Worm (Caenorhabditis elegans) whole organism, mixed stage, embryonic: ENCODE results near the gene mrps-18.C.
A peak's percentile ranks its signal among the peaks of the same experiment; 100 is the strongest.

ENCODE experiments used
- M03D4.4 ChIP-seq: sonication (generic microtip); optimal IDR thresholded peaks from 2 replicates; lab custom pipeline; 2017; ENCODE audit warnings: mild to moderate bottlenecking, missing genetic modification characterization, missing compliant biosample characterization
- bed-3 ChIP-seq: fragments of 200-800 bp; sonication (Bioruptor generic); optimal IDR thresholded peaks from 3 replicates; lab custom pipeline; 2018; ENCODE audit warnings: mild to moderate bottlenecking, missing genetic modification characterization, moderate library complexity, missing compliant biosample characterization
- blmp-1 ChIP-seq: fragments of 150-350 bp; optimal IDR thresholded peaks from 2 replicates; lab custom pipeline; 2014; ENCODE audit warnings: missing biosample characterization, missing genetic modification characterization
- ces-1 ChIP-seq: fragments of 150-350 bp; optimal IDR thresholded peaks from 2 replicates; lab custom pipeline; 2014; ENCODE audit warnings: missing biosample characterization, missing genetic modification reagents, missing genetic modification characterization
- cnd-1 ChIP-seq: fragments of 200-800 bp; sonication (Bioruptor generic); optimal IDR thresholded peaks from 2 replicates; lab custom pipeline; 2018; ENCODE audit warnings: mild to moderate bottlenecking, missing genetic modification characterization, missing compliant biosample characterization
- drap-1 ChIP-seq: fragments of 200-800 bp; sonication (Bioruptor generic); optimal IDR thresholded peaks from 3 replicates; lab custom pipeline; 2018; ENCODE audit warnings: mild to moderate bottlenecking, missing genetic modification characterization, missing compliant biosample characterization
- elt-1 ChIP-seq: sonication (generic microtip); optimal IDR thresholded peaks from 2 replicates; lab custom pipeline; 2017; ENCODE audit warnings: missing genetic modification characterization, mild to moderate bottlenecking, missing compliant biosample characterization, antibody characterized with exemption, moderate library complexity, borderline replicate concordance; ENCODE audit not compliant: insufficient read depth
- elt-3 ChIP-seq: fragments of 150-350 bp; optimal IDR thresholded peaks from 2 replicates; lab custom pipeline; 2014; ENCODE audit warnings: missing biosample characterization, missing genetic modification characterization
- flh-1 ChIP-seq: fragments of 200-800 bp; sonication (Bioruptor generic); optimal IDR thresholded peaks from 2 replicates; lab custom pipeline; 2018; ENCODE audit warnings: mild to moderate bottlenecking, missing genetic modification characterization, moderate library complexity, missing compliant biosample characterization
- ham-2 ChIP-seq: fragments of 200-800 bp; sonication (Bioruptor generic); optimal IDR thresholded peaks from 2 replicates; lab custom pipeline; 2018; ENCODE audit warnings: mild to moderate bottlenecking, missing genetic modification characterization, missing compliant biosample characterization
- hlh-1 ChIP-seq: fragments of 150-350 bp; optimal IDR thresholded peaks from 2 replicates; lab custom pipeline; 2014; ENCODE audit warnings: missing biosample characterization, missing genetic modification reagents, missing genetic modification characterization
- lin-13 ChIP-seq: fragments of 150-350 bp; optimal IDR thresholded peaks from 2 replicates; lab custom pipeline; 2014; ENCODE audit warnings: missing biosample characterization, missing genetic modification characterization
- lin-32 ChIP-seq: fragments of 200-800 bp; sonication (Bioruptor generic); optimal IDR thresholded peaks from 2 replicates; lab custom pipeline; 2018; ENCODE audit warnings: mild to moderate bottlenecking, missing genetic modification characterization, missing compliant biosample characterization
- lsy-2 ChIP-seq: fragments of 150-350 bp; optimal IDR thresholded peaks from 2 replicates; lab custom pipeline; 2014; ENCODE audit warnings: missing biosample characterization, missing genetic modification characterization
- mab-5 ChIP-seq: fragments of 150-350 bp; optimal IDR thresholded peaks from 2 replicates; lab custom pipeline; 2014; ENCODE audit warnings: missing biosample characterization, missing genetic modification characterization
- mep-1 ChIP-seq: fragments of 150-350 bp; optimal IDR thresholded peaks from 2 replicates; lab custom pipeline; 2017; ENCODE audit warnings: missing biosample characterization, missing genetic modification reagents, missing genetic modification characterization, inconsistent platforms
- mls-2 ChIP-seq: sonication (generic microtip); optimal IDR thresholded peaks from 2 replicates; lab custom pipeline; 2016; ENCODE audit warnings: mild to moderate bottlenecking, missing genetic modification characterization, moderate library complexity, missing compliant biosample characterization
- nhr-12 ChIP-seq: fragments of 150-350 bp; optimal IDR thresholded peaks from 2 replicates; lab custom pipeline; 2014; ENCODE audit warnings: missing biosample characterization, missing genetic modification characterization
- nhr-237 ChIP-seq: fragments of 150-350 bp; optimal IDR thresholded peaks from 2 replicates; lab custom pipeline; 2014; ENCODE audit warnings: missing biosample characterization, missing genetic modification characterization
- nhr-28 ChIP-seq: fragments of 150-350 bp; optimal IDR thresholded peaks from 2 replicates; lab custom pipeline; 2014; ENCODE audit warnings: missing biosample characterization, missing genetic modification characterization
- pha-4 ChIP-seq: fragments of 150-350 bp; optimal IDR thresholded peaks from 2 replicates; lab custom pipeline; 2018; ENCODE audit warnings: missing biosample characterization, missing genetic modification reagents, missing genetic modification characterization
- snpc-4 ChIP-seq: fragments of 150-350 bp; optimal IDR thresholded peaks from 2 replicates; lab custom pipeline; 2014; ENCODE audit warnings: missing biosample characterization, missing genetic modification characterization
- sptf-1 ChIP-seq: sonication (generic microtip); optimal IDR thresholded peaks from 2 replicates; lab custom pipeline; 2017; ENCODE audit warnings: mild to moderate bottlenecking, missing genetic modification characterization, moderate library complexity, missing compliant biosample characterization
- tbx-8 ChIP-seq: fragments of 200-800 bp; sonication (Bioruptor generic); optimal IDR thresholded peaks from 2 replicates; lab custom pipeline; 2018; ENCODE audit warnings: mild to moderate bottlenecking, missing genetic modification characterization, moderate library complexity, missing compliant biosample characterization
- unc-120 ChIP-seq: sonication (generic microtip); optimal IDR thresholded peaks from 2 replicates; lab custom pipeline; 2017; ENCODE audit warnings: missing genetic modification characterization, missing compliant biosample characterization; ENCODE audit not compliant: poor library complexity, severe bottlenecking
- unc-39 ChIP-seq: fragments of 150-350 bp; optimal IDR thresholded peaks from 2 replicates; lab custom pipeline; 2014; ENCODE audit warnings: missing biosample characterization, missing genetic modification characterization
- unc-62 ChIP-seq: fragments of 150-350 bp; optimal IDR thresholded peaks from 2 replicates; lab custom pipeline; 2014; ENCODE audit warnings: missing biosample characterization, missing genetic modification reagents, missing genetic modification characterization

The mrps-18.C gene

ce11 chrII:6726814-6727213 lies 9.2 kb upstream of the mrps-18.C start:
- peak; percentile 61 for TF ChIP-seq unc-62 (GFP tag; lab: Kevin White, UChicago)
- TF ChIP-seq ces-1 (GFP tag; lab: Kevin White, UChicago): peak; percentile 11
- no peak for TF ChIP-seq elt-3 (tag; lab: Kevin White, UChicago)

- peak; percentile 2 for TF ChIP-seq mep-1
- peak; percentile 31 for TF ChIP-seq unc-62 (GFP tag; lab: Kevin White, UChicago)
- no peak for TF ChIP-seq M03D4.4 (tag; lab: Kevin White, UChicago)
- peak; percentile 24 for TF ChIP-seq unc-120
- peak; percentile 22 for TF ChIP-seq sptf-1 (tag; lab: Kevin White, UChicago)
- no peak for TF ChIP-seq tbx-8 (GFP tag; lab: Kevin White, UChicago)
- peak; percentile 77 for TF ChIP-seq ces-1 (GFP tag; lab: Kevin White, UChicago)
- TF ChIP-seq, all 35 proteins: peak for 5
These were observed 6.7 kb upstream of the mrps-18.C start, which contains the start of gene T14B4.8 for ce11 chrII:6729331-6729730. TSS of gene T14B4.8 (minus strand) at chrII:6729390.

DNA sequence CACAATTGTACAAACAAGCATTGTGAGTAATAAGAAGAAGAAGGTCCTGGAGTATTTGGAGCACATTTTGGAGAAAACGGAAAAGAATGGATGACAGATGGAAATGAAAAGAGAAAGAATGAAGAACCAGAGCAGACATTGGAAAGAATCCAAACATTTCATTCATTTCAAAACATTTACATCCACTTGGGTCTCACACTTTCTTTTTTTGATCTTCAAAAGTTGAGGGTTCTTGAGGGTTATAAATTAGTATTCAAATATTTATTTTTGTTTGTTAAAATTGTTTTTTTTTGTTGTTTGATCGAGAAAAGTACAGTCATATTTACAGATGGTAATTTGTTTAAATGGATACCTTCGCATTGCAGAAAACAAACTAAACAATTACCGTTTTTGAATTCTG lies 2.3 kb upstream of the mrps-18.C start, which contains the start of gene T14B4.9:
TSS of gene T14B4.9 (minus strand) at position 101 of the 400 bp plus-strand sequence.
- TF ChIP-seq sptf-1 (tag; lab: Kevin White, UChicago) (no peak), blmp-1 (no peak), hlh-1 (tag; lab: Kevin White, UChicago) (no peak)

DNA sequence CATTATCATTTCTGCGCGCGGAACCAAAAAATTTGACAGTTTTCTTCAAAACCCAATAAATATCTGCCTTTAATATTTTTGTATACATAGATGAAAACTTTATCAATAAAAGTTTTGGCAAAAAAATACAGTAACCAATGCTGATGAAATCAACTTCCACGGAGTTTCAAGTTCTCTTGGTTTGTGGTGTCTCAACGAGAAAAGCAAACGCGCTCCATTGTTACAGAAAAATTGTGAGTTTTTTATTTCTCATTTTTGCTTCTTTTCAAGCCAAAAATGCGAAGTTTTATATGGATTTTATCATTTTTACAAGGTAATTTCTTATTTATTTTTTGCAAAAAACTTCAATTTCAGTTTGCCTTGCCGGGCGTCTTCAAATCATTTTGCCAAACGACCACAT lies 1.3 kb upstream of the mrps-18.C start, which contains the start of gene T14B4.3:
TSS of gene T14B4.3 (plus strand) at position 264 of the 400 bp plus-strand sequence.
- TF ChIP-seq elt-1 (tag; lab: Kevin White, UChicago) (no peak), nhr-12 (no peak), flh-1 (GFP tag; lab: Kevin White, UChicago) (no peak), lin-13 (tag; lab: Kevin White, UChicago) (no peak), lin-32 (no peak), ces-1 (GFP tag; lab: Kevin White, UChicago) (peak; percentile 50), lsy-2 (tag; lab: Kevin White, UChicago) (peak; percentile 83), unc-120 (no peak), nhr-237 (tag; lab: Kevin White, UChicago) (no peak), unc-62 (GFP tag; lab: Kevin White, UChicago) (no peak), bed-3 (GFP tag; lab: Kevin White, UChicago) (no peak), pha-4 (tag; lab: Kevin White, UChicago) (peak; percentile 34), unc-39 (tag; lab: Kevin White, UChicago) (no peak), sptf-1 (tag; lab: Kevin White, UChicago) (peak; percentile 36), mep-1 (peak; percentile 76), nhr-28 (tag; lab: Kevin White, UChicago) (no peak), hlh-1 (tag; lab: Kevin White, UChicago) (no peak)

DNA sequence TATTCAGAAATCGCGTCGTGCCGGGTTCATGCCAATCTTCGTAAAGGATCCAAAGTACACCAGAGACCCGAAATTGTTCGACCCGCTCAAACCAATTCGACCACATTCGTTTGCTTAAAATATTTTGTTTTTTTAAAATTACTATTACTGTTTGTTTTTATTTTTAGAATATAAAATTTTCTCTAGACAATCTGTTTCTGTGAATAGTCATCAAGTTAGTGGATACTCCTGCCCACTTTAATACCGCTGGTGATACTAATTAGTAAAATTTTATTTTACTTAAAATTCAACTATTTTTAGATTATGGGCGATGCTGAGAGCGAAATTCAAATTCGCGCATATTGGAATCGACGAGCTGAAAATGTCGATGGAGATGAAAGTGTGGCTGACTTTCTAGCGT lies 601 bp downstream of the mrps-18.C start, which contains the start of gene T14B4.1:
TSS of gene T14B4.1 (plus strand) at position 301 of the 400 bp plus-strand sequence.
- TF ChIP-seq lin-13 (tag; lab: Kevin White, UChicago) (no peak), mab-5 (tag; lab: Kevin White, UChicago) (no peak), cnd-1 (no peak), lin-32 (no peak), nhr-28 (tag; lab: Kevin White, UChicago) (no peak), ham-2 (GFP tag; lab: Kevin White, UChicago) (no peak), nhr-237 (tag; lab: Kevin White, UChicago) (no peak), snpc-4 (tag; lab: Kevin White, UChicago) (no peak), mep-1 (no peak)

DNA sequence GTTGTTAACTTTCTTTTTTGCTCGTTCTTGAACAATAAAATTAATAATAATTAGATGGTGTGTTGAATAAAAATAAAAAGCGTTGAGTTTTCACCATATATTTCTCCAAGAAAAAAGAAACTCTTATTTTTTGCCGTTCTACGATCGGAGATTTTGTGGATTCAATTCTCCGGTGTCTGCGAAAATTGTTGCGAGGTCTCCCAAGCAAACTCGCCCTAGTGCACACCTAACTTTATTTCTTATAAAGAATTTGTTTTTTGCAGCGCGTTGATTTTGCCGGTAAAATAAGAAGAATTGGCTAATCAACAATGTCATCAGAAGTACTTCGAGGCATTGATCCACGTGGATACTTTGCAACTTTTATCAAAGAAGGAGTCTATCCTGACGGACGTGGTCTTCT lies 5.4 kb downstream of the mrps-18.C start, which contains the start of gene exos-8:
TSS of gene exos-8 (plus strand) at position 264 of the 400 bp plus-strand sequence.
- TF ChIP-seq nhr-237 (tag; lab: Kevin White, UChicago): peak; percentile 49
- TF ChIP-seq cnd-1: peak; percentile 46
- no peak for TF ChIP-seq elt-1 (tag; lab: Kevin White, UChicago)
- TF ChIP-seq lsy-2 (tag; lab: Kevin White, UChicago): peak; percentile 67
- no peak for TF ChIP-seq unc-120
- no peak for TF ChIP-seq flh-1 (GFP tag; lab: Kevin White, UChicago)
- TF ChIP-seq unc-62 (GFP tag; lab: Kevin White, UChicago): no peak
- peak; percentile 28 for TF ChIP-seq M03D4.4 (tag; lab: Kevin White, UChicago)
- TF ChIP-seq ces-1 (GFP tag; lab: Kevin White, UChicago): peak; percentile 76
- TF ChIP-seq tbx-8 (GFP tag; lab: Kevin White, UChicago): no peak
- TF ChIP-seq ham-2 (GFP tag; lab: Kevin White, UChicago): no peak
- peak; percentile 1 for TF ChIP-seq lin-32
- TF ChIP-seq mls-2 (tag; lab: Kevin White, UChicago): peak; percentile 50
- TF ChIP-seq elt-3 (tag; lab: Kevin White, UChicago): no peak
- TF ChIP-seq drap-1: peak; percentile 6
- TF ChIP-seq mep-1: peak; percentile 67
- TF ChIP-seq lin-13 (tag; lab: Kevin White, UChicago): peak; percentile 34
